Worm (Caenorhabditis elegans) whole organism, L4/young adult: Measurements from ENCODE around the gene anoh-2.

ENCODE experiments used
- W03F9.2 ChIP-seq: fragments of 150-350 bp; optimal IDR thresholded peaks from 2 replicates; lab custom pipeline; 2014; ENCODE audit warnings: missing biosample characterization, missing genetic modification characterization
- dao-5 ChIP-seq: sonication (generic microtip); optimal IDR thresholded peaks from 2 replicates; lab custom pipeline; 2016; ENCODE audit warnings: missing genotype, missing genetic modification characterization, moderate library complexity, missing compliant biosample characterization
- him-1 ChIP-seq: sonication (generic microtip); optimal IDR thresholded peaks from 2 replicates; lab custom pipeline; 2016; ENCODE audit warnings: missing genotype, missing genetic modification reagents, missing genetic modification characterization, missing compliant biosample characterization

The anoh-2 gene

DNA sequence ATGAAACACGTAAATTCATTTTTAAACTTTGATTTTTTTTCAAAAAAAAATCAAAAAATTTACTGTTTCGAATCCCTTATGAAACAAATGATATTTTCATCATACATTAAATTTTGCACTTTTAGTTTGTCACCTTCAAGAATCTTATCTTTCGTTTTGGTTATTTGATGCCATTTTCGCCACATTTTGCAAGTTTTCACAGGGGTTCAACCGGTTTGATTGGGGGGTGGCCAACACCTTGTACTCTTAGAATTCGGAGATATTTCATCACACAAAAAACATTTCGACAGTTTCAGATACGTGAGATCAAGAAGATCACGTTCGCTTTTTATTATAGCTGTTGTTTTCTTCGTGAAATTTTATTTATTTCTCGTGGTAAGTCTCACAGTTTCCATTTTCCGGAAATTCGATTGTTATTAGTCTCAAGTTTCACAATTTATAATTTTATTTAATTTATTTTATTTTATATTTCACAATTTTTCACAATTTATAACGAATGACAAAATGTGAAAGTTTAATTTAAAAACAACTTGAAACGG is 19.1 kb downstream of the anoh-2 start, which contains the start of gene Y57G11C.31:
Gene Y57G11C.31 (plus strand): TSS at position 276 of the 539 bp plus-strand sequence.
- TF ChIP-seq dao-5: no peak
- no peak for TF ChIP-seq W03F9.2
- TF ChIP-seq him-1 (tag; lab: Kevin White, UChicago): no peak

DNA sequence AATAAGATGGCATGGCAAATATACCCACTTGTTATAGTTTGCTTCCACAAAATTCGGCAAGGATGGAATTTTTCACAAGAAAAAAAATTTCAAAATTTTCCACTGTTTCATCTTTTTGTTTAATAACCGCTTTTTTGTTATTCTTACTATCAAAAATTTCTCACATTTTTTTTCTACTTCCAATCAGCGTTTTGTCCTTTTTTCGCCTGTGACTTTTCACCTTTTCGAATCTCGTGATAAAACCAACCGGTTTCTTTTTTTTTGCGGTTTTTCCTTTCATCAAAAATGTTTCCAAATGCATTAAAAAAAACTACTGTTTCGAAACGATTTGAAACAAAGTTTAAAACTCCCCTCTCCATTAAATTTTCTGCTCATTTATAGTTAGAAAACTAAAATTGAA is 21.0 kb downstream of the anoh-2 start:
- no peak for TF ChIP-seq him-1 (tag; lab: Kevin White, UChicago)
- no peak for TF ChIP-seq dao-5
- TF ChIP-seq W03F9.2: no peak

DNA sequence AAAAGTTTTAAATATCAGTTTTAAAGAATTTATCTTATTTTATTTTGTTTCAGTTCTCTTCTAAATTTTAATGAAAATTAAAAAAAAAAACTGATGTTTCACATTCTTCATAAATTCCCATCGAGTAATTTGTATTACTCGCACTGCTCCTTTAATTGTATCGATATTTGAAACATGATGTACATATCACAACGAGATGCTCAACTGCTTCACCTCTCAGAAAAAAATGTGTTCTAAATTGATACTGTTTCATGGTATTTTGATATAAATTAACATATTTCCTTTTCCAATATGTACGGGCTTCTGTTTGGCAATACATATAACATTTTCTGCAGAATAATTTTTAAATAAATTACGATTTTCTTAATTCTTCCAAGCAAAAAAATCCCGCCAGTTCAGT is 29.6 kb downstream of the anoh-2 start:
- TF ChIP-seq him-1 (tag; lab: Kevin White, UChicago) (no peak), dao-5 (no peak), W03F9.2 (no peak)

DNA sequence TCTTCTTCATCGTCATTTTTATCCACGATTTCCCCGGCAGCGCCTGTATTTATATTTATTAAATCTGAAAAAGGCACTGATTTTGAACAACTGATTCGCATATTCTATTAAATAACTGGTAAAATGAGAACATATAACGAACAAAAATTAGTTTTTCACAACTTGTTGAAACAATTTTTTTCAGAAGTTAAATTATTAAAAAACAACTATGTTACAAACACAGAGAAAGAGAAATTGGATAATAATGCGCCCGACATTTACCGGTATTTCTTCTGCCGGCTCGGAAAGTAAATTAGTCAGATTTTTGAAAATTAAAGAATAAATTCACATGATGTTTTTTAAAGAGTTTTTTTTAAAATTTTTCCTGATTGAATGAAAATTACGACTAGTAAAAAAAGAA is 41.7 kb downstream of the anoh-2 start, which contains the start of gene haf-8:
Gene haf-8 (minus strand): TSS at position 101 of the 400 bp plus-strand sequence.
- no peak for TF ChIP-seq W03F9.2
- TF ChIP-seq dao-5: no peak
- TF ChIP-seq him-1 (tag; lab: Kevin White, UChicago): no peak

DNA sequence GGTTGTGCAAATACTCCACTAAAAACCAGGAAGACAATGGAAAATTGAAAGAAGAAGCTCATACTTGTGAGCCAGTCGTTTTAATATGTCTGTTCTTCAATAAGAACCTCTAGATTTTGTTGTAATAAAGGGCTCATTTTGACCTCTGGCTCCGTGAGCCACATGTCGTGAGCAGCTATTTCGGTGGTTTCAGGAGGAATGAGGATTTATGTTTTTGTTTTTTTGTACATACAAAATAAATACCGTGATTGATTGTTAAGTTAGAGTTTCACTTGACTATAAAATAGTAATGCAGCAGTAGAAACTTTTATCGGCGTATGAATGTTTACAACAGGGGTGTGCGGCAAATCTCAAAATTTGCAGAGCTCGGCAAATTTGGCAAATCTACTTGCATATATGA is 46.0 kb downstream of the anoh-2 start, which contains the start of gene Y57G11C.40:
Gene Y57G11C.40 (minus strand): TSS at position 101 of the 400 bp plus-strand sequence.
- TF ChIP-seq him-1 (tag; lab: Kevin White, UChicago) (no peak), W03F9.2 (no peak), dao-5 (no peak)

DNA sequence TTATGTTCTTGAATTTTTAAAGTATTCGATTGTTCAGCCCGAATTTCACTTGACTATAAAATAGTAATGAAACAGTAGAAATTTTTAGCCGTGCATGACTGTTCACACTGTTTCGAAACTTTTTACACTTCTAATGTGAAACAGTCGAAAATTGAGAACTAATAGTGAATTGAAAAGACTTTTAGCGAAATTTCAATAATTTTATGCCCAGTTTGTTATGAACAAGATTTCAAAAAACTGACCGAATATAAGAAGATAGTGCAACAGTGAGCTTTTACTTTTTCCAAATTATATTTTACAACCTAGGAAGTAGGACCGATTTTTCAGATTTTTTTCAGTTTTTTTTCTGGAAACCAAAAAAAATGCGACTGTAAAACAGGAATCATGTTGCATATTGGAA is 46.8 kb downstream of the anoh-2 start:
- TF ChIP-seq W03F9.2 (no peak), dao-5 (no peak), him-1 (tag; lab: Kevin White, UChicago) (no peak)

DNA sequence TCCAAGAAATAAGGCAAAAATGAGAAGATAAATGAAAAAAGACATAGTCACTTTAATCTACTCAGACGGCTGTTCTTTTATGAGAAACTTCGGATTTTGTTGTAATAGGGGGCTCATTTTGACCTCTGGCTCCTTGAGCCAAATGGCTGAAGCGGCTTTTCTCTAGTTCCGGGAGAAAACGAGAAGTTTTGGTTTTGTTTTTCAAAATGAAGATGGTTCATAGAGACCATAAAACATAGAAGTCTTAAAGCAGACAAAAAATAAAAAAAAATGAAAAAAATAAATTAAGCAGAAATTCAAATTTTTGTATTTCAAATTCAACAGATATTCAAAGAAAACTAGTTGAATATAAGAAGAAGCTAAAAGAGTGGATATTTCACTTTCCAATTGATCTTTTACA is 48.2 kb downstream of the anoh-2 start, which contains the start of gene Y57G11C.41:
Gene Y57G11C.41 (minus strand): TSS at position 101 of the 400 bp plus-strand sequence.
- TF ChIP-seq him-1 (tag; lab: Kevin White, UChicago) (no peak), W03F9.2 (no peak), dao-5 (no peak)

DNA sequence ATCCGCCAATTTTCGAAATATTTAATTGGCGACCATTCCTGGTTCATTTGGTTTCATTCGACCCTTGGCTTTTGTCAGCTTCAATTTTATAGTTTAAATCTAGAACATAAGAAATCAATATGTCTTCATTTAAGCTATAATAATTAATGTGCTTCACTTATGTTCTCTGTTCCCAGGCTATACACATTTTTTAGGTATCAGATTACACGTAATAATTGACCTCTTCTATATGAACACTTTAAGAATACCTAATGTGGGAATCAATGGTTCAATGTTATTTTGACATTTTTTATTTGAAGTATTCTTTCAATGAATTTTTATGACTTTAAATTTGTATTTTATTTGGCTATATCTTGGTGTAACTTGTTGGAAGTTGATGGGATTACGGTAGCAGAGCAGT is 51.2 kb downstream of the anoh-2 start, which contains the start of gene lgc-7:
Gene lgc-7 (plus strand): TSS at position 301 of the 400 bp plus-strand sequence.
- TF ChIP-seq dao-5 (no peak), him-1 (tag; lab: Kevin White, UChicago) (no peak)

DNA sequence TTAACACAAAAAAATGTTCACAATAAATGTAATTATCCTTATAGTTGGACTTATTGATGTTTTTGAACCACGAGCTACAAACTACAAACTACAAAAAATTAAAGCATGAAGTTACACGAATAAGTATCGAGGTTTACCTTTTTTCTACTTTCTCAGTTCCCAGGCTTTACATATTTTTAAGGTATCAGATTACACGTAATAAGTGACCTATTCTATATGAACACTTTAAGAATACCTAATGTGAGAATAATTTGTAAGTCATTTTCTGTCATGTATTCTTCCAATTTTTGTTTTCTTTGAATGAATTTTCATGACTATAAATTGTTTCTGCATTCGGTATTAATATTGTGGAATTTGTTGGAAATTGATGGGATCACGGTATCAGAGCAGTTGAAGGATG is 57.4 kb downstream of the anoh-2 start, which contains the start of gene lgc-8:
Gene lgc-8 (plus strand): TSS at position 301 of the 400 bp plus-strand sequence.
- no peak for TF ChIP-seq him-1 (tag; lab: Kevin White, UChicago)
- no peak for TF ChIP-seq W03F9.2
